Fruit fly (Drosophila melanogaster) whole organism, embryonic: ENCODE results near the gene CG33489.

Source experiments
- ATbp ChIP-seq: fragments of 200-800 bp; sonication (Bioruptor generic); optimal IDR thresholded peaks from 2 replicates; lab custom pipeline; 2017; ENCODE audit warnings: missing biosample characterization, mild to moderate bottlenecking, missing genetic modification characterization, missing genetic modification reagents
- Antp ChIP-seq: fragments of 200-800 bp; sonication (Bioruptor generic); optimal IDR thresholded peaks from 3 replicates; lab custom pipeline; 2016; ENCODE audit warnings: missing biosample characterization, missing genetic modification characterization
- CG13424 ChIP-seq: fragments of 200-800 bp; sonication (Bioruptor generic); optimal IDR thresholded peaks from 2 replicates; lab custom pipeline; 2019; ENCODE audit warnings: missing biosample characterization, mild to moderate bottlenecking, missing genetic modification characterization, moderate library complexity
- CG15601 ChIP-seq: fragments of 200-800 bp; sonication (Bioruptor generic); optimal IDR thresholded peaks from 3 replicates; lab custom pipeline; 2019; ENCODE audit warnings: missing biosample characterization, mild to moderate bottlenecking, missing genetic modification characterization, moderate library complexity
- CG17359 ChIP-seq: fragments of 200-800 bp; sonication (Bioruptor generic); optimal IDR thresholded peaks from 3 replicates; lab custom pipeline; 2018; ENCODE audit warnings: missing biosample characterization, mild to moderate bottlenecking, missing genetic modification characterization, moderate library complexity
- CG5180 ChIP-seq: fragments of 200-800 bp; sonication (Bioruptor generic); optimal IDR thresholded peaks from 3 replicates; lab custom pipeline; 2017; ENCODE audit warnings: missing biosample characterization, missing genetic modification characterization, mild to moderate bottlenecking, moderate library complexity, missing genetic modification reagents
- CG6765 ChIP-seq: fragments of 200-800 bp; sonication (Bioruptor generic); optimal IDR thresholded peaks from 3 replicates; lab custom pipeline; 2017; ENCODE audit warnings: missing biosample characterization, mild to moderate bottlenecking, missing genetic modification characterization
- CG8290 ChIP-seq, 3 experiments: fragments of 200-800 bp; sonication (Bioruptor generic); optimal IDR thresholded peaks; 2 replicates each; lab custom pipeline; 2016 to 2019; ENCODE audit warnings: missing biosample characterization in 3 of 3, missing genetic modification characterization in 3 of 3, mild to moderate bottlenecking in 2 of 3, moderate library complexity in 1 of 3
- CG9876 ChIP-seq: fragments of 200-800 bp; sonication (Bioruptor generic); optimal IDR thresholded peaks from 2 replicates; lab custom pipeline; 2016; ENCODE audit warnings: missing biosample characterization, missing genetic modification characterization
- D19A ChIP-seq: fragments of 200-800 bp; optimal IDR thresholded peaks from 3 replicates; lab custom pipeline; 2019; ENCODE audit warnings: missing biosample characterization, mild to moderate bottlenecking, missing genetic modification characterization, moderate library complexity
- Ets65A ChIP-seq: fragments of 200-800 bp; sonication (Bioruptor generic); peaks from one replicate; lab custom pipeline; 2016; ENCODE audit warnings: missing biosample characterization, missing genetic modification characterization
- HLHmδ ChIP-seq: fragments of 200-800 bp; sonication (Bioruptor generic); optimal IDR thresholded peaks from 2 replicates; lab custom pipeline; 2018; ENCODE audit warnings: missing biosample characterization, mild to moderate bottlenecking, missing genetic modification characterization, moderate library complexity
- Max ChIP-seq: fragments of 200-800 bp; sonication (Bioruptor generic); optimal IDR thresholded peaks from 2 replicates; lab custom pipeline; 2016; ENCODE audit warnings: missing biosample characterization, mild to moderate bottlenecking, missing genetic modification characterization
- Sox100B ChIP-seq: fragments of 200-800 bp; sonication (Bioruptor generic); optimal IDR thresholded peaks from 3 replicates; lab custom pipeline; 2018; ENCODE audit warnings: missing biosample characterization, mild to moderate bottlenecking, missing genetic modification characterization
- Sox102F ChIP-seq: fragments of 200-800 bp; sonication (Bioruptor generic); optimal IDR thresholded peaks from 2 replicates; lab custom pipeline; 2018; ENCODE audit warnings: missing biosample characterization, mild to moderate bottlenecking, missing genetic modification characterization, moderate library complexity
- Ssrp ChIP-seq: fragments of 200-800 bp; sonication (Bioruptor generic); optimal IDR thresholded peaks from 2 replicates; lab custom pipeline; 2018; ENCODE audit warnings: missing biosample characterization, mild to moderate bottlenecking, missing genetic modification characterization, moderate library complexity
- Trl ChIP-seq, 3 experiments: fragments of >200 bp in 2 of 3; fragments of 200-800 bp in 1 of 3; sonication (Bioruptor generic) in 1 of 3; optimal IDR thresholded peaks; 2 replicates in 1 of 3; 3 replicates in 2 of 3; lab custom pipeline; 2016 to 2017; ENCODE audit warnings: missing biosample characterization in 1 of 3, missing genetic modification characterization in 1 of 3
- ase ChIP-seq: fragments of 200-800 bp; sonication (Bioruptor generic); IDR thresholded peaks from 3 replicates; pipeline ENCODE4 v1.3.6; 2022; ENCODE audit warnings: missing biosample characterization, missing genetic modification characterization
- btn ChIP-seq: fragments of 200-800 bp; sonication (Bioruptor generic); optimal IDR thresholded peaks from 2 replicates; lab custom pipeline; 2016; ENCODE audit warnings: missing biosample characterization, missing genetic modification characterization
- dm ChIP-seq: fragments of 200-800 bp; sonication (Bioruptor generic); optimal IDR thresholded peaks from 3 replicates; lab custom pipeline; 2016; ENCODE audit warnings: missing biosample characterization, missing genetic modification characterization
- dpn ChIP-seq, 2 experiments: fragments of 200-800 bp; sonication (Bioruptor generic); optimal IDR thresholded peaks; 3 replicates each; lab custom pipeline; 2016; ENCODE audit warnings: missing biosample characterization in 2 of 2, missing genetic modification characterization in 2 of 2
- exex ChIP-seq: fragments of 200-800 bp; sonication (Bioruptor generic); optimal IDR thresholded peaks from 4 replicates; lab custom pipeline; 2018; ENCODE audit warnings: missing biosample characterization, mild to moderate bottlenecking, missing genetic modification characterization, moderate library complexity
- eyg ChIP-seq: fragments of 200-800 bp; sonication (Bioruptor generic); optimal IDR thresholded peaks from 3 replicates; lab custom pipeline; 2016; ENCODE audit warnings: missing biosample characterization, missing genetic modification characterization
- fd102C ChIP-seq: fragments of 200-800 bp; sonication (Bioruptor generic); optimal IDR thresholded peaks from 2 replicates; lab custom pipeline; 2018; ENCODE audit warnings: missing biosample characterization, mild to moderate bottlenecking, missing genetic modification characterization, moderate library complexity
- gcm ChIP-seq: fragments of 200-800 bp; sonication (Bioruptor generic); optimal IDR thresholded peaks from 2 replicates; lab custom pipeline; 2019; ENCODE audit warnings: missing biosample characterization, mild to moderate bottlenecking, missing genetic modification characterization, moderate library complexity
- grn ChIP-seq: fragments of 200-800 bp; sonication (Bioruptor generic); optimal IDR thresholded peaks from 3 replicates; lab custom pipeline; 2017; ENCODE audit warnings: missing biosample characterization, missing genetic modification characterization
- hkb ChIP-seq, 2 experiments: fragments of 200-800 bp in 1 of 2; fragments of >200 bp in 1 of 2; sonication (Bioruptor generic) in 1 of 2; IDR thresholded peaks in 1 of 2; optimal IDR thresholded peaks in 1 of 2; 2 replicates each; pipeline versions ENCODE4 v1.3.6 to Lab custom; 2017 to 2022; ENCODE audit warnings: missing biosample characterization in 1 of 2, missing genetic modification characterization in 1 of 2
- inv ChIP-seq: fragments of 200-800 bp; sonication (Bioruptor generic); IDR thresholded peaks from 2 replicates; pipeline ENCODE4 v1.3.6; 2022; ENCODE audit warnings: missing biosample characterization, missing genetic modification characterization; ENCODE audit not compliant: partially characterized antibody
- kah ChIP-seq: fragments of 200-800 bp; sonication (Bioruptor generic); optimal IDR thresholded peaks from 2 replicates; lab custom pipeline; 2018; ENCODE audit warnings: missing biosample characterization, mild to moderate bottlenecking, missing genetic modification characterization
- klu ChIP-seq: fragments of 200-800 bp; sonication (Bioruptor generic); IDR thresholded peaks from 2 replicates; pipeline ENCODE4 v1.3.6; 2022; ENCODE audit warnings: missing biosample characterization, missing genetic modification characterization
- lab ChIP-seq: fragments of 200-800 bp; sonication (Bioruptor generic); optimal IDR thresholded peaks from 3 replicates; lab custom pipeline; 2017; ENCODE audit warnings: missing biosample characterization, missing genetic modification characterization, mild to moderate bottlenecking, moderate library complexity, missing genetic modification reagents
- mld ChIP-seq: fragments of 200-800 bp; sonication (Bioruptor generic); IDR thresholded peaks from 3 replicates; pipeline ENCODE4 v1.3.6; 2022; ENCODE audit warnings: missing biosample characterization, missing genetic modification characterization; ENCODE audit not compliant: partially characterized antibody
- pb ChIP-seq: fragments of 200-800 bp; sonication (Bioruptor generic); optimal IDR thresholded peaks from 3 replicates; lab custom pipeline; 2016; ENCODE audit warnings: missing biosample characterization, missing genetic modification characterization
- prd ChIP-seq, 3 experiments: fragments of >200 bp in 2 of 3; fragments of 200-800 bp in 1 of 3; sonication (Bioruptor generic) in 1 of 3; optimal IDR thresholded peaks in 2 of 3; IDR thresholded peaks in 1 of 3; 2 replicates in 2 of 3; 3 replicates in 1 of 3; pipeline versions ENCODE4 v1.3.6 to Lab custom; 2017 to 2022; ENCODE audit warnings: missing biosample characterization in 1 of 3, missing genetic modification characterization in 1 of 3
- rib ChIP-seq: fragments of 200-800 bp; sonication (Bioruptor generic); IDR thresholded peaks from 2 replicates; pipeline ENCODE4 v1.3.6; 2022; ENCODE audit warnings: missing biosample characterization, missing genetic modification characterization
- sc ChIP-seq, 3 experiments: fragments of >200 bp in 2 of 3; fragments of 200-800 bp in 1 of 3; sonication (Bioruptor generic) in 1 of 3; optimal IDR thresholded peaks; 2 replicates in 2 of 3; 3 replicates in 1 of 3; lab custom pipeline; 2017; ENCODE audit warnings: mild to moderate bottlenecking in 1 of 3, missing biosample characterization in 1 of 3, missing genetic modification characterization in 1 of 3, missing genetic modification reagents in 1 of 3
- scrt ChIP-seq: fragments of 200-800 bp; sonication (Bioruptor generic); optimal IDR thresholded peaks from 2 replicates; lab custom pipeline; 2018; ENCODE audit warnings: missing biosample characterization, mild to moderate bottlenecking, missing genetic modification characterization, moderate library complexity
- ssp ChIP-seq: fragments of 200-800 bp; sonication (Bioruptor generic); IDR thresholded peaks from 2 replicates; pipeline ENCODE4 v1.3.6; 2022; ENCODE audit warnings: missing biosample characterization, missing genetic modification characterization
- vfl ChIP-seq: fragments of 200-800 bp; sonication (Bioruptor generic); optimal IDR thresholded peaks from 2 replicates; lab custom pipeline; 2016; ENCODE audit warnings: missing biosample characterization, missing genetic modification characterization
- zfh1 ChIP-seq: fragments of 200-800 bp; sonication (Bioruptor generic); IDR thresholded peaks from 3 replicates; pipeline ENCODE4 v1.3.6; 2022; ENCODE audit warnings: missing biosample characterization, missing genetic modification characterization

Gene CG33489

DNA sequence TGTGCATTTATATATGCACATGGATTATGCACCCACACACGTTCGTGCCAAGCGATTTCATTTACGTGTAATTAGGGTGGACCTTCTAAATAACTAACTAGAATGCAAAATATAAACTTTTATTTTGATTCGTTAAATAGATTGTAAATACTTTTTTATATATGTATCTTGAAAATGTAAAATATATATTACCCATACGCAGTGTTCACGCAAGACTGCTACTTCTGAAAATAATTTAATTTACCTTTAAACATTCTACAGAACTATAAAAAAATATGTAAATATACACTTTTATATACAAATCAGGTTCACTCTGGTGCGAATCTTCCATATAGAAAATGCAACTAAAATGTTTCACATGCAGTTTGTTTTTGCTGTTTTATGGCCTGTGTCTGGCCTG is 16.9 kb upstream of the CG33489 start (continued):
- TF ChIP-seq inv (GFP tag; lab: Robert Waterston, UW): no peak
- TF ChIP-seq CG13424 (tag; lab: Kevin White, UChicago): no peak
- TF ChIP-seq, all 482 proteins: peak for 0

- TF ChIP-seq CG17359 (tag; lab: Kevin White, UChicago): no peak
- TF ChIP-seq exex (tag; lab: Kevin White, UChicago): no peak
- TF ChIP-seq ase (GFP tag; lab: Robert Waterston, UW): no peak
- no peak for TF ChIP-seq CG8290 (GFP tag; optimal IDR thresholded peaks at IDR 0.05; lab: Kevin White, UChicago)
- TF ChIP-seq CG8290 (tag; optimal IDR thresholded peaks at IDR 0.05; lab: Kevin White, UChicago): no peak
- TF ChIP-seq Trl (optimal IDR thresholded peaks at IDR 0.05; lab: Kevin White, UChicago): peak; percentile 15 to 22
- TF ChIP-seq Trl (GFP tag; optimal IDR thresholded peaks at IDR 0.05; lab: Kevin White, UChicago): no peak
- TF ChIP-seq hkb (optimal IDR thresholded peaks at IDR 0.05; lab: Kevin White, UChicago): no peak
- no peak for TF ChIP-seq hkb (GFP tag; IDR thresholded peaks at IDR 0.05; lab: Robert Waterston, UW)
- TF ChIP-seq Ssrp (tag; lab: Kevin White, UChicago): no peak
- TF ChIP-seq, all 482 proteins: peak for 1
These were observed 15.0 kb upstream of the CG33489 start for dm6 chr3L:11591803-11592202.

dm6 chr3L:11591131-11591530 is 14.3 kb upstream of the CG33489 start, which contains the start of gene CG33268:
Gene CG33268 (minus strand): TSS chr3L:11591231.
- TF ChIP-seq mld (GFP tag; lab: Robert Waterston, UW) (no peak), prd (optimal IDR thresholded peaks at IDR 0.05; lab: Kevin White, UChicago) (no peak), prd (GFP tag; IDR thresholded peaks at IDR 0.05; lab: Robert Waterston, UW) (no peak), gcm (no peak), Antp (GFP tag; lab: Kevin White, UChicago) (no peak), sc (optimal IDR thresholded peaks at IDR 0.05; lab: Kevin White, UChicago) (no peak), sc (GFP tag; optimal IDR thresholded peaks at IDR 0.05; lab: Kevin White, UChicago) (no peak)

dm6 chr3L:11589395-11589794 is 12.6 kb upstream of the CG33489 start, which contains the start of gene CG7377:
Gene CG7377 (plus strand): TSS chr3L:11589695.
- TF ChIP-seq klu (GFP tag; lab: Robert Waterston, UW) (0 out of 2 replicates have a peak, but pooled peaks have one; percentile 9), Ets65A (GFP tag; lab: Kevin White, UChicago) (peak; percentile 15)

dm6 chr3L:11588594-11588993 is 11.8 kb upstream of the CG33489 start:
- TF ChIP-seq ATbp (GFP tag; lab: Kevin White, UChicago) (peak; percentile 11), eyg (GFP tag; lab: Kevin White, UChicago) (no peak), grn (GFP tag; lab: Kevin White, UChicago) (no peak), CG9876 (no peak), HLHmδ (peak; percentile 18), dpn (GFP tag; optimal IDR thresholded peaks at IDR 0.05; lab: Kevin White, UChicago) (no peak), scrt (GFP tag; lab: Kevin White, UChicago) (no peak), fd102C (GFP tag; lab: Kevin White, UChicago) (no peak), pb (GFP tag; lab: Kevin White, UChicago) (no peak), Sox102F (GFP tag; lab: Kevin White, UChicago) (no peak), zfh1 (GFP tag; lab: Robert Waterston, UW) (no peak), CG15601 (tag; lab: Kevin White, UChicago) (no peak), vfl (GFP tag; lab: Kevin White, UChicago) (no peak), Max (GFP tag; lab: Kevin White, UChicago) (no peak), dm (no peak), rib (no peak), hkb (optimal IDR thresholded peaks at IDR 0.05; lab: Kevin White, UChicago) (no peak), hkb (GFP tag; IDR thresholded peaks at IDR 0.05; lab: Robert Waterston, UW) (no peak), btn (GFP tag; lab: Kevin White, UChicago) (no peak), lab (GFP tag; lab: Kevin White, UChicago) (peak; percentile 27), D19A (tag; lab: Kevin White, UChicago) (no peak), CG6765 (GFP tag; lab: Kevin White, UChicago) (no peak), Sox100B (GFP tag; lab: Kevin White, UChicago) (no peak), CG5180 (GFP tag; lab: Kevin White, UChicago) (no peak), ssp (GFP tag; lab: Robert Waterston, UW) (no peak), kah (GFP tag; lab: Kevin White, UChicago) (no peak)
